Fruit fly (Drosophila melanogaster) S2 (cell line): ENCODE measurements around the gene GNBP1.

ENCODE experiments used
- CG8478 ChIP-seq: fragments of >200 bp; optimal IDR thresholded peaks from 2 replicates; lab custom pipeline; 2018
- CTCF ChIP-seq, 2 experiments: fragments of >200 bp; optimal IDR thresholded peaks; 2 replicates each; lab custom pipeline; 2018

DNA sequence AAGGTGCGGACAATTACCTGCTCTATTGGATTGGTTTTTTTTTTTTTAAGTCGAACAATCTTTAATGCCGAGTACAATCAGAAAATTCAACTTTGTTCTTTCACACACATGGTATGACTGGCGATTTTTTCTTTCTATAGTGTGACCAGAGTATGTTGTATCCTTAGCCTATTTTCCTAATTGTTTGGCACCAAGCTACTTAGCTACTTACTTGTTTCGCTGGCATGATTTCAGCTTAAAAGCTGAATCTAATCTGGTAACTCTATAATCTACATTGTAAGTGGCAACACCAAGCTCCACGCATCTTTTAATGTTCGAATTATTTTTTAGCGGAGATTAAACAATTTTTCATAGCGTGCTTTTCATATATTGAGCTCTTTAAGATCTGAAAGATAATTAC is 47.6 kb downstream of the GNBP1 start, which contains the start of gene CG12477:
- TF ChIP-seq CTCF (optimal IDR thresholded peaks at IDR 0.05; lab: Kevin White, UChicago): no peak
- TF ChIP-seq CG8478 (lab: Kevin White, UChicago): no peak
